Fruit fly (Drosophila melanogaster): ENCODE data around the gene Smyd5.

Smyd5 gene

dm6 chr3R:21187394-21188392 lies 30.9 kb downstream of the Smyd5 start (continued):
- TF ChIP-seq Usf (GFP tag; optimal IDR thresholded peaks at IDR 0.05) (no peak), btn (GFP tag; optimal IDR thresholded peaks at IDR 0.05) (no peak), Vsx1 (GFP tag; optimal IDR thresholded peaks at IDR 0.05) (no peak), Gsc (GFP tag; IDR thresholded peaks at IDR 0.05) (no peak), Dref (GFP tag; IDR thresholded peaks at IDR 0.05) (no peak), Hmr (GFP tag; optimal IDR thresholded peaks at IDR 0.05) (peak; percentile 64), dpn (GFP tag; optimal IDR thresholded peaks at IDR 0.05) (peak in 1 of 2 experiments; percentile 27), zfh1 (GFP tag; IDR thresholded peaks at IDR 0.05) (peak; percentile 51; the same call in 2 of the 3 replicates), HHEX (GFP tag; optimal IDR thresholded peaks at IDR 0.05) (peak; percentile 5), CG14667 (GFP tag; IDR thresholded peaks at IDR 0.05) (peak; percentile 44; the same call in 1 of the 2 replicates), pan (optimal IDR thresholded peaks at IDR 0.05) (no peak), pan (GFP tag; optimal IDR thresholded peaks at IDR 0.05 in 1 of 2, IDR thresholded peaks at IDR 0.05 in 1 of 2) (no peak), pho (GFP tag; optimal IDR thresholded peaks at IDR 0.05) (no peak), CG12659 (GFP tag; optimal IDR thresholded peaks at IDR 0.05) (peak; percentile 57), ATbp (GFP tag; optimal IDR thresholded peaks at IDR 0.05) (peak; percentile 24), CG17829 (tag; optimal IDR thresholded peaks at IDR 0.05) (peak; percentile 29), lilli (GFP tag; optimal IDR thresholded peaks at IDR 0.05) (peak; percentile 42), nerfin-2 (GFP tag; IDR thresholded peaks at IDR 0.05; ENCODE audit: partially characterized antibody) (no peak), ind (GFP tag; optimal IDR thresholded peaks at IDR 0.05) (peak; percentile 4), tll (GFP tag; optimal IDR thresholded peaks at IDR 0.05) (no peak), unpg (GFP tag; optimal IDR thresholded peaks at IDR 0.05) (peak; percentile 38), prd (optimal IDR thresholded peaks at IDR 0.05) (no peak), prd (GFP tag; IDR thresholded peaks at IDR 0.05) (peak; percentile 53), CG14014 (GFP tag; IDR thresholded peaks at IDR 0.05) (peak; percentile 58; the same call in 1 of the 2 replicates), fu2 (GFP tag; optimal IDR thresholded peaks at IDR 0.05) (no peak), jumu (GFP tag; optimal IDR thresholded peaks at IDR 0.05) (peak; percentile 25), CG8924 (tag; optimal IDR thresholded peaks at IDR 0.05) (peak; percentile 11), Rfx (GFP tag; IDR thresholded peaks at IDR 0.05) (peak; percentile 51; the same call in 1 of the 2 replicates), CG10274 (GFP tag; optimal IDR thresholded peaks at IDR 0.05) (peak; percentile 11), chif (GFP tag; optimal IDR thresholded peaks at IDR 0.05) (no peak), CG7987 (GFP tag; optimal IDR thresholded peaks at IDR 0.05) (no peak), Side (GFP tag; optimal IDR thresholded peaks at IDR 0.05) (peak; percentile 0), Fer2 (tag; optimal IDR thresholded peaks at IDR 0.05) (no peak), CG14710 (tag; optimal IDR thresholded peaks at IDR 0.05) (no peak), Nf-YA (GFP tag; IDR thresholded peaks at IDR 0.05) (no peak), CG13424 (tag; optimal IDR thresholded peaks at IDR 0.05) (peak; percentile 46), CG9215 (GFP tag; IDR thresholded peaks at IDR 0.05) (peak; percentile 34; the same call in 1 of the 2 replicates), Asciz (GFP tag; optimal IDR thresholded peaks at IDR 0.05) (no peak), Ravus (GFP tag; IDR thresholded peaks at IDR 0.05) (no peak; the same call in 1 of the 2 replicates), CG32532 (GFP tag; IDR thresholded peaks at IDR 0.05) (peak; percentile 63; the same call in 1 of the 2 replicates), CG16863 (GFP tag; optimal IDR thresholded peaks at IDR 0.05) (no peak), CG13894 (tag; optimal IDR thresholded peaks at IDR 0.05) (peak; percentile 84), zen (tag; optimal IDR thresholded peaks at IDR 0.05) (no peak), CG3281 (GFP tag; optimal IDR thresholded peaks at IDR 0.05) (peak; percentile 49), dan (GFP tag; IDR thresholded peaks at IDR 0.05) (no peak), crp (GFP tag; optimal IDR thresholded peaks at IDR 0.05) (no peak), Nf-YC (tag; optimal IDR thresholded peaks at IDR 0.05) (peak; percentile 27), E2f2 (GFP tag; IDR thresholded peaks at IDR 0.05) (0 out of 2 replicates have a peak, but pooled peaks have one; percentile 32)
